Fruit fly (Drosophila melanogaster) whole organism, embryonic: ENCODE data around the gene Adgf-C.
A peak's percentile ranks its signal among the peaks of the same experiment; 100 is the strongest.

Source experiments
- Atf3 ChIP-seq: fragments of 200-800 bp; sonication (Bioruptor generic); optimal IDR thresholded peaks from 3 replicates; lab custom pipeline; 2016; ENCODE audit warnings: missing biosample characterization, missing genetic modification characterization
- CG10366 ChIP-seq: fragments of 200-800 bp; sonication (Bioruptor generic); IDR thresholded peaks from 2 replicates; pipeline ENCODE4 v1.3.6; 2022; ENCODE audit warnings: missing biosample characterization, missing genetic modification characterization
- CG10979 ChIP-seq: fragments of 200-800 bp; sonication (Bioruptor generic); optimal IDR thresholded peaks from 2 replicates; lab custom pipeline; 2018; ENCODE audit warnings: missing biosample characterization, mild to moderate bottlenecking, missing genetic modification characterization, moderate library complexity
- CG11398 ChIP-seq: fragments of 200-800 bp; sonication (Bioruptor generic); optimal IDR thresholded peaks from 2 replicates; lab custom pipeline; 2016; ENCODE audit warnings: missing biosample characterization, missing genetic modification characterization
- CG12219 ChIP-seq: fragments of 200-800 bp; sonication (Bioruptor generic); optimal IDR thresholded peaks from 3 replicates; lab custom pipeline; 2018; ENCODE audit warnings: missing biosample characterization, mild to moderate bottlenecking, missing genetic modification characterization
- CG12659 ChIP-seq: fragments of 200-800 bp; sonication (Bioruptor generic); optimal IDR thresholded peaks from 3 replicates; lab custom pipeline; 2017; ENCODE audit warnings: mild to moderate bottlenecking, missing biosample characterization, missing genetic modification reagents, missing genetic modification characterization
- CG15011 ChIP-seq: fragments of 200-800 bp; sonication (Bioruptor generic); optimal IDR thresholded peaks from 3 replicates; lab custom pipeline; 2018; ENCODE audit warnings: missing biosample characterization, mild to moderate bottlenecking, missing genetic modification characterization
- CG15073 ChIP-seq: fragments of 200-800 bp; sonication (Bioruptor generic); optimal IDR thresholded peaks from 2 replicates; lab custom pipeline; 2016; ENCODE audit warnings: missing biosample characterization, missing genetic modification characterization
- CG17568 ChIP-seq: fragments of 200-800 bp; sonication (Bioruptor generic); optimal IDR thresholded peaks from 2 replicates; lab custom pipeline; 2018; ENCODE audit warnings: missing biosample characterization, mild to moderate bottlenecking, missing genetic modification characterization, moderate library complexity
- CG17912 ChIP-seq: fragments of 200-800 bp; sonication (Bioruptor generic); optimal IDR thresholded peaks from 2 replicates; lab custom pipeline; 2018; ENCODE audit warnings: missing biosample characterization, mild to moderate bottlenecking, missing genetic modification characterization
- CG30431 ChIP-seq: fragments of 200-800 bp; sonication (Bioruptor generic); optimal IDR thresholded peaks from 2 replicates; lab custom pipeline; 2017; ENCODE audit warnings: missing biosample characterization, missing genetic modification characterization
- CG32532 ChIP-seq: fragments of 200-800 bp; sonication (Bioruptor generic); IDR thresholded peaks from 2 replicates; pipeline ENCODE4 v1.3.6; 2022; ENCODE audit warnings: missing biosample characterization, missing genetic modification characterization
- CG32772 ChIP-seq: fragments of 200-800 bp; sonication (Bioruptor generic); IDR thresholded peaks from 2 replicates; pipeline ENCODE4 v1.3.6; 2022; ENCODE audit warnings: missing biosample characterization, missing genetic modification characterization
- CG3281 ChIP-seq: fragments of 200-800 bp; sonication (Bioruptor generic); optimal IDR thresholded peaks from 3 replicates; lab custom pipeline; 2017; ENCODE audit warnings: missing biosample characterization, mild to moderate bottlenecking, missing genetic modification characterization
- CG3847 ChIP-seq: fragments of 200-800 bp; sonication (Bioruptor generic); IDR thresholded peaks from 2 replicates; pipeline ENCODE4 v1.3.6; 2022; ENCODE audit warnings: missing biosample characterization, missing genetic modification characterization
- CG4360 ChIP-seq: fragments of 200-800 bp; sonication (Bioruptor generic); IDR thresholded peaks from 2 replicates; pipeline ENCODE4 v1.3.6; 2022; ENCODE audit warnings: missing biosample characterization, missing genetic modification characterization
- CG6175 ChIP-seq: fragments of 200-800 bp; sonication (Bioruptor generic); IDR thresholded peaks from 3 replicates; pipeline ENCODE4 v1.3.6; 2022; ENCODE audit warnings: missing biosample characterization, missing genetic modification characterization
- CG8924 ChIP-seq: fragments of 200-800 bp; optimal IDR thresholded peaks from 3 replicates; lab custom pipeline; 2019; ENCODE audit warnings: missing biosample characterization, mild to moderate bottlenecking, missing genetic modification characterization, moderate library complexity
- CG9797 ChIP-seq: fragments of 200-800 bp; sonication (Bioruptor generic); optimal IDR thresholded peaks from 3 replicates; lab custom pipeline; 2018; ENCODE audit warnings: missing biosample characterization, mild to moderate bottlenecking, missing genetic modification characterization
- Dip2 ChIP-seq: fragments of 200-800 bp; sonication (Bioruptor generic); IDR thresholded peaks from 2 replicates; pipeline ENCODE4 v1.3.6; 2022; ENCODE audit warnings: missing biosample characterization, missing genetic modification characterization
- Dip3 ChIP-seq: fragments of 200-800 bp; sonication (Bioruptor generic); optimal IDR thresholded peaks from 3 replicates; lab custom pipeline; 2016; ENCODE audit warnings: missing biosample characterization, missing genetic modification characterization
- ERR ChIP-seq: fragments of 200-800 bp; sonication (Bioruptor generic); optimal IDR thresholded peaks from 2 replicates; lab custom pipeline; 2016; ENCODE audit warnings: missing biosample characterization, missing genetic modification characterization
- Elba2 ChIP-seq: fragments of 200-800 bp; sonication (Bioruptor generic); optimal IDR thresholded peaks from 3 replicates; lab custom pipeline; 2016; ENCODE audit warnings: missing biosample characterization, missing genetic modification characterization
- MBD-R2 ChIP-seq: fragments of 200-800 bp; sonication (Bioruptor generic); IDR thresholded peaks from 2 replicates; pipeline ENCODE4 v1.3.6; 2022; ENCODE audit warnings: missing biosample characterization, missing genetic modification characterization
- Oli ChIP-seq: fragments of 200-800 bp; sonication (Bioruptor generic); optimal IDR thresholded peaks from 2 replicates; lab custom pipeline; 2018; ENCODE audit warnings: missing biosample characterization, mild to moderate bottlenecking, missing genetic modification characterization, moderate library complexity
- Sox100B ChIP-seq: fragments of 200-800 bp; sonication (Bioruptor generic); optimal IDR thresholded peaks from 3 replicates; lab custom pipeline; 2018; ENCODE audit warnings: missing biosample characterization, mild to moderate bottlenecking, missing genetic modification characterization
- Stat92E ChIP-seq, 3 experiments: fragments of >200 bp in 2 of 3; fragments of 200-800 bp in 1 of 3; sonication (Bioruptor generic) in 1 of 3; optimal IDR thresholded peaks; 2 replicates each; lab custom pipeline; 2017 to 2019; ENCODE audit warnings: missing biosample characterization in 3 of 3, missing genetic modification characterization in 3 of 3, mild to moderate bottlenecking in 1 of 3, moderate library complexity in 1 of 3
- al ChIP-seq: fragments of 200-800 bp; sonication (Bioruptor generic); IDR thresholded peaks from 2 replicates; pipeline ENCODE4 v1.3.6; 2022; ENCODE audit warnings: missing biosample characterization, missing genetic modification characterization
- amos ChIP-seq: fragments of 200-800 bp; sonication (Bioruptor generic); IDR thresholded peaks from 2 replicates; pipeline ENCODE4 v1.3.6; 2022; ENCODE audit warnings: missing biosample characterization, missing genetic modification characterization; ENCODE audit not compliant: partially characterized antibody
- ara ChIP-seq: fragments of 200-800 bp; sonication (Bioruptor generic); IDR thresholded peaks from 2 replicates; pipeline ENCODE4 v1.3.6; 2022; ENCODE audit warnings: missing biosample characterization, missing genetic modification characterization
- bab2 ChIP-seq: fragments of 200-800 bp; sonication (Bioruptor generic); optimal IDR thresholded peaks from 2 replicates; lab custom pipeline; 2016; ENCODE audit warnings: missing biosample characterization, missing genetic modification characterization
- cwo ChIP-seq: fragments of 200-800 bp; sonication (Bioruptor generic); optimal IDR thresholded peaks from 3 replicates; lab custom pipeline; 2017; ENCODE audit warnings: missing biosample characterization, missing genetic modification characterization, mild to moderate bottlenecking, moderate library complexity, missing genetic modification reagents
- dati ChIP-seq: fragments of 200-800 bp; sonication (Bioruptor generic); IDR thresholded peaks from 2 replicates; pipeline ENCODE4 v1.3.6; 2022; ENCODE audit warnings: missing biosample characterization, missing genetic modification characterization
- dpn ChIP-seq, 2 experiments: fragments of 200-800 bp; sonication (Bioruptor generic); optimal IDR thresholded peaks; 3 replicates each; lab custom pipeline; 2016; ENCODE audit warnings: missing biosample characterization in 2 of 2, missing genetic modification characterization in 2 of 2
- grn ChIP-seq: fragments of 200-800 bp; sonication (Bioruptor generic); optimal IDR thresholded peaks from 3 replicates; lab custom pipeline; 2017; ENCODE audit warnings: missing biosample characterization, missing genetic modification characterization
- hkb ChIP-seq, 2 experiments: fragments of 200-800 bp in 1 of 2; fragments of >200 bp in 1 of 2; sonication (Bioruptor generic) in 1 of 2; IDR thresholded peaks in 1 of 2; optimal IDR thresholded peaks in 1 of 2; 2 replicates each; pipeline versions ENCODE4 v1.3.6 to Lab custom; 2017 to 2022; ENCODE audit warnings: missing biosample characterization in 1 of 2, missing genetic modification characterization in 1 of 2
- insv ChIP-seq, 2 experiments: fragments of 200-800 bp; sonication (Bioruptor generic); optimal IDR thresholded peaks; 3 replicates each; lab custom pipeline; 2016 to 2018; ENCODE audit warnings: missing biosample characterization in 2 of 2, missing genetic modification characterization in 2 of 2
- otp ChIP-seq: fragments of 200-800 bp; sonication (Bioruptor generic); IDR thresholded peaks from 3 replicates; pipeline ENCODE4, ENCODE4 v1.3.6; 2022; ENCODE audit warnings: missing biosample characterization, missing genetic modification characterization
- pnt ChIP-seq: fragments of 200-800 bp; sonication (Bioruptor generic); optimal IDR thresholded peaks from 3 replicates; lab custom pipeline; 2016; ENCODE audit warnings: missing biosample characterization, missing genetic modification characterization
- ro ChIP-seq: fragments of 200-800 bp; sonication (Bioruptor generic); IDR thresholded peaks from 2 replicates; pipeline ENCODE4 v1.3.6; 2022; ENCODE audit warnings: missing biosample characterization, missing genetic modification characterization
- schlank ChIP-seq: fragments of 200-800 bp; sonication (Bioruptor generic); optimal IDR thresholded peaks from 2 replicates; lab custom pipeline; 2018; ENCODE audit warnings: missing biosample characterization, mild to moderate bottlenecking, missing genetic modification characterization
- seq ChIP-seq: fragments of 200-800 bp; sonication (Bioruptor generic); IDR thresholded peaks from 2 replicates; pipeline ENCODE4 v1.3.6; 2022; ENCODE audit warnings: missing biosample characterization, missing genetic modification characterization
- slp2 ChIP-seq: fragments of 200-800 bp; sonication (Bioruptor generic); optimal IDR thresholded peaks from 2 replicates; lab custom pipeline; 2016; ENCODE audit warnings: missing biosample characterization, missing genetic modification characterization
- so ChIP-seq: fragments of 200-800 bp; sonication (Bioruptor generic); IDR thresholded peaks from 3 replicates; pipeline ENCODE4 v1.3.6; 2022; ENCODE audit warnings: missing biosample characterization, missing genetic modification characterization
- sob ChIP-seq: fragments of 200-800 bp; sonication (Bioruptor generic); IDR thresholded peaks from 2 replicates; pipeline ENCODE4 v1.3.6; 2022; ENCODE audit warnings: missing biosample characterization, missing genetic modification characterization
- tx ChIP-seq: fragments of 200-800 bp; sonication (Bioruptor generic); optimal IDR thresholded peaks from 2 replicates; lab custom pipeline; 2016; ENCODE audit warnings: missing biosample characterization, missing genetic modification characterization
- z ChIP-seq: fragments of 200-800 bp; sonication (Bioruptor generic); IDR thresholded peaks from 3 replicates; pipeline ENCODE4 v1.3.6; 2022; ENCODE audit warnings: missing biosample characterization, missing genetic modification characterization
- zen2 ChIP-seq: fragments of 200-800 bp; sonication (Bioruptor generic); IDR thresholded peaks from 3 replicates; pipeline ENCODE4 v1.3.6; 2022; ENCODE audit warnings: missing biosample characterization, missing genetic modification characterization; ENCODE audit not compliant: partially characterized antibody

Adgf-C gene

DNA sequence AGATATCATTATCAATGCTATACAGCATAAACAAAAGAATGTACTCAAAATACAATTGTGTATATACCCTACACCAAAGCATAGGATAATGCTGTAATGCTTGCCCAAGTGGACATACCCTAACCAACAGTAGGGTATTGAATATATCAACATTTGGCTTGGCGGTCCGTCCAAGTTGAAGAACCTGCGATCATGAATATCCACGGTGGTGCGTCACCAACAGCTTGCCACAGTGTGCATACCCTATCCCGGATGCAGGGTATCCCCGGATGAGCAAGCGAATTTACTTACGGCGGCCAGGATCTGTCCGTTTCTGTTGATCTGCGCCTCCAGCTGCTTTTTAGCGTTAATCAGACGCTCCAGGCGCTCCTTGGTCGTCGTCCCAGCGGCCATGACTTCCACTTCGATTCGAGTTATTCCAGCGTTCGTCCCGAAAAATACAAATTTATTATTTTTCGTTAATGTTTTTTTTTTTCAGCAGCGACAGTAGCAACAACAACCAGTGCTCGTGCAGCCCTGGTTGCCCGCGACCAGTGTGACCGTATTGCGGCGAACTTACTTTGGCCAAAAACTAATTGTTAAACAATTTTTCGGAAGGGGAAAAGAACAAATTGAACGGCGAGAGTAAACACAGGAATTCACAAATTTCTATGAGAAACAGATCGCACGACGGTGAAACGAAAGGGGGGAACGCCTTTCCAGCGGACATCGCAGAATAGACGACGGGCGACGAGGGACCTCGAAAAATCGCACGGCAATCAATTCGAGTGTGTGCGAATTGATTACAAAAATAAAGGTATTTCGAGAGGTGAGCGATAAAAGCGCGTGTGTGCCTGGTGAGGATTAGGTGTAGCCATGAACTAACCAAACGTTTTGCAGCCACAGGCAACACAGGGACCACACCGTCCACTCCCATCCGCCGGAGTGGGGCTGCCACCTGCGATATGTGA is 30.1 kb upstream of the Adgf-C start, which contains the start of the genes Lkb1 and CG9588 (continued):
- peak; percentile 81 for TF ChIP-seq CG32532 (GFP tag; lab: Robert Waterston, UW)
- TF ChIP-seq Dip3 (GFP tag; lab: Kevin White, UChicago) = peak; percentile 67
- peak; percentile 39 for TF ChIP-seq Atf3 (GFP tag; lab: Kevin White, UChicago)
- TF ChIP-seq MBD-R2 = peak; percentile 79
- peak; percentile 51 for TF ChIP-seq CG30431 (GFP tag; lab: Kevin White, UChicago)
- TF ChIP-seq CG9797 (GFP tag; lab: Kevin White, UChicago) = peak; percentile 79
- peak; percentile 71 for TF ChIP-seq ro (GFP tag; lab: Robert Waterston, UW)
- TF ChIP-seq ERR (GFP tag; lab: Kevin White, UChicago) = peak; percentile 17
- peak; percentile 80 for TF ChIP-seq sob
- no peak for TF ChIP-seq schlank (tag; lab: Kevin White, UChicago)
- peak; percentile 55 for TF ChIP-seq bab2 (GFP tag; lab: Kevin White, UChicago)
- TF ChIP-seq seq = peak; percentile 54; the same call in 1 of the 2 replicates
- no peak for TF ChIP-seq z
- TF ChIP-seq slp2 (GFP tag; lab: Kevin White, UChicago) = peak; percentile 35
- TF ChIP-seq pnt (GFP tag; lab: Kevin White, UChicago) = peak; percentile 42
- TF ChIP-seq cwo (GFP tag; lab: Kevin White, UChicago) = peak; percentile 33
- no peak for TF ChIP-seq hkb (optimal IDR thresholded peaks at IDR 0.05; lab: Kevin White, UChicago)
- TF ChIP-seq hkb (GFP tag; IDR thresholded peaks at IDR 0.05; lab: Robert Waterston, UW) = peak; percentile 78
- peak; percentile 72; the same call in 2 of the 3 replicates for TF ChIP-seq so (GFP tag; lab: Robert Waterston, UW)
- peak; percentile 20; the same call in 1 of the 2 replicates for TF ChIP-seq dati (GFP tag; lab: Robert Waterston, UW)
- TF ChIP-seq CG15073 (GFP tag; lab: Kevin White, UChicago) = no peak
- peak; percentile 66 for TF ChIP-seq CG32772 (GFP tag; lab: Robert Waterston, UW)
- TF ChIP-seq Oli (tag; lab: Kevin White, UChicago) = peak; percentile 22
- peak; percentile 1 for TF ChIP-seq tx
- TF ChIP-seq amos (GFP tag; lab: Robert Waterston, UW) = peak; percentile 23; the same call in 1 of the 2 replicates
- TF ChIP-seq CG12219 = peak; percentile 18
- TF ChIP-seq CG4360 (GFP tag; lab: Robert Waterston, UW) = peak; percentile 95
- no peak for TF ChIP-seq Dip2 (GFP tag; lab: Robert Waterston, UW)
- peak; percentile 16 for TF ChIP-seq CG10979 (tag; lab: Kevin White, UChicago)
- no peak for TF ChIP-seq Sox100B (GFP tag; lab: Kevin White, UChicago)
- TF ChIP-seq al (GFP tag; lab: Robert Waterston, UW) = peak; percentile 48; the same call in 1 of the 2 replicates
- TF ChIP-seq ara = peak; percentile 80
- TF ChIP-seq CG15011 = no peak
- TF ChIP-seq CG8924 (tag; lab: Kevin White, UChicago) = peak; percentile 61
- TF ChIP-seq otp = peak; percentile 77
- TF ChIP-seq CG10366 (GFP tag; lab: Robert Waterston, UW) = peak; percentile 75
- no peak for TF ChIP-seq CG3281 (GFP tag; lab: Kevin White, UChicago)
- TF ChIP-seq grn (GFP tag; lab: Kevin White, UChicago) = no peak
- TF ChIP-seq CG3847 (GFP tag; lab: Robert Waterston, UW) = peak; percentile 54
- TF ChIP-seq insv (GFP tag; optimal IDR thresholded peaks at IDR 0.05; lab: Kevin White, UChicago) = no peak
- no peak for TF ChIP-seq CG17568 (GFP tag; lab: Kevin White, UChicago)
- no peak for TF ChIP-seq Elba2 (GFP tag; lab: Kevin White, UChicago)
- TF ChIP-seq CG11398 (GFP tag; lab: Kevin White, UChicago) = no peak
- no peak for TF ChIP-seq zen2 (GFP tag; lab: Robert Waterston, UW)
- TF ChIP-seq dpn (GFP tag; optimal IDR thresholded peaks at IDR 0.05; lab: Kevin White, UChicago) = peak; percentile 41 to 60
- TF ChIP-seq CG12659 (GFP tag; lab: Kevin White, UChicago) = peak; percentile 34
- no peak for TF ChIP-seq CG17912
- TF ChIP-seq Stat92E (GFP tag; optimal IDR thresholded peaks at IDR 0.05; lab: Kevin White, UChicago) = no peak
- TF ChIP-seq CG6175 = peak; percentile 57; the same call in 1 of the 3 replicates
